Worm (Caenorhabditis elegans): ENCODE results near the gene spp-26.
A peak's percentile ranks its signal among the peaks of the same experiment; 100 is the strongest.

Gene spp-26

ce11 chrV:6533030-6533429 is 26.0 kb downstream of the spp-26 start, which contains the start of gene hpo-26:
TSS of gene hpo-26 (minus strand) at chrV:6533060.
- no peak for TF ChIP-seq ttx-3 (tag; optimal IDR thresholded peaks at IDR 0.05)
- TF ChIP-seq hlh-6 (tag; optimal IDR thresholded peaks at IDR 0.05) = no peak
- TF ChIP-seq fkh-6 (tag; optimal IDR thresholded peaks at IDR 0.05) = no peak
- TF ChIP-seq ama-1 (optimal IDR thresholded peaks at IDR 0.05) = peak; percentile 6
- TF ChIP-seq nfya-1 (tag; optimal IDR thresholded peaks at IDR 0.05) = no peak
- no peak for TF ChIP-seq unc-86 (tag; optimal IDR thresholded peaks at IDR 0.05)

ce11 chrV:6524757-6525156 is 34.2 kb downstream of the spp-26 start, which contains the start of gene acs-1:
TSS of gene acs-1 (plus strand) at chrV:6524989.
- no peak for TF ChIP-seq C08G9.2 (tag; optimal IDR thresholded peaks at IDR 0.05)
- no peak for TF ChIP-seq elt-4 (tag; optimal IDR thresholded peaks at IDR 0.05)
- peak; percentile 43 for TF ChIP-seq elt-2 (tag; optimal IDR thresholded peaks at IDR 0.05)
- TF ChIP-seq ttx-3 (tag; optimal IDR thresholded peaks at IDR 0.05) = no peak
- no peak for TF ChIP-seq ceh-34 (tag; optimal IDR thresholded peaks at IDR 0.05)
- no peak for TF ChIP-seq zip-5 (tag; optimal IDR thresholded peaks at IDR 0.05)
- TF ChIP-seq fkh-10 (GFP tag; optimal IDR thresholded peaks at IDR 0.05) = no peak

ce11 chrV:6522879-6523497 is 36.0 kb downstream of the spp-26 start:
- TF ChIP-seq elt-2 (tag; optimal IDR thresholded peaks at IDR 0.05) (peak; percentile 10), ceh-19 (GFP tag; optimal IDR thresholded peaks at IDR 0.05) (no peak), nhr-232 (tag; optimal IDR thresholded peaks at IDR 0.05) (no peak)

ce11 chrV:6520385-6521080 is 38.5 kb downstream of the spp-26 start, which contains the start of the genes F46E10.2 and F46E10.18:
TSS of gene F46E10.2 (plus strand) at chrV:6520435.
TSS of gene F46E10.18 (plus strand) at chrV:6521030.
- TF ChIP-seq ceh-6 (GFP tag; optimal IDR thresholded peaks at IDR 0.05) (no peak), ttx-3 (tag; optimal IDR thresholded peaks at IDR 0.05) (no peak), ceh-2 (tag; optimal IDR thresholded peaks at IDR 0.05) (no peak), ceh-48 (tag; optimal IDR thresholded peaks at IDR 0.05) (no peak), che-1 (tag; optimal IDR thresholded peaks at IDR 0.05) (no peak), ceh-31 (tag; optimal IDR thresholded peaks at IDR 0.05) (no peak), ref-2 (tag; optimal IDR thresholded peaks at IDR 0.05) (no peak), ceh-34 (tag; optimal IDR thresholded peaks at IDR 0.05) (no peak), ceh-18 (tag; optimal IDR thresholded peaks at IDR 0.05) (no peak), C38D4.7 (GFP tag; optimal IDR thresholded peaks at IDR 0.05) (no peak), ceh-30 (tag; optimal IDR thresholded peaks at IDR 0.05) (no peak), madf-2 (tag; optimal IDR thresholded peaks at IDR 0.05) (no peak), fax-1 (tag; optimal IDR thresholded peaks at IDR 0.05) (no peak), elt-2 (tag; optimal IDR thresholded peaks at IDR 0.05) (no peak), ceh-14 (tag; optimal IDR thresholded peaks at IDR 0.05) (no peak), hlh-8 (tag; optimal IDR thresholded peaks at IDR 0.05) (no peak), pag-3 (tag; optimal IDR thresholded peaks at IDR 0.05; ENCODE audit: borderline replicate concordance) (no peak), nhr-232 (tag; optimal IDR thresholded peaks at IDR 0.05) (no peak), C08G9.2 (tag; optimal IDR thresholded peaks at IDR 0.05) (no peak), dmd-4 (tag; optimal IDR thresholded peaks at IDR 0.05; ENCODE audit: borderline replicate concordance) (no peak)

ce11 chrV:6518225-6518396 is 40.9 kb downstream of the spp-26 start, which contains the start of gene F46E10.3:
TSS of gene F46E10.3 (plus strand) at chrV:6518297.
- TF ChIP-seq ceh-9 (tag; optimal IDR thresholded peaks at IDR 0.05) (no peak), dmd-4 (tag; optimal IDR thresholded peaks at IDR 0.05; ENCODE audit: borderline replicate concordance) (no peak), ceh-2 (tag; optimal IDR thresholded peaks at IDR 0.05) (no peak), tbx-7 (tag; optimal IDR thresholded peaks at IDR 0.05) (no peak), C08G9.2 (tag; optimal IDR thresholded peaks at IDR 0.05) (no peak), hlh-8 (tag; optimal IDR thresholded peaks at IDR 0.05) (no peak), fkh-10 (GFP tag; optimal IDR thresholded peaks at IDR 0.05) (no peak), gmeb-2 (tag; optimal IDR thresholded peaks at IDR 0.05) (no peak), sdc-2 (tag; optimal IDR thresholded peaks at IDR 0.05) (no peak), hlh-15 (tag; optimal IDR thresholded peaks at IDR 0.05) (no peak), rnt-1 (tag; optimal IDR thresholded peaks at IDR 0.05) (no peak), nfya-1 (tag; optimal IDR thresholded peaks at IDR 0.05) (no peak)

All from whole organism, late embryonic.